Worm (Caenorhabditis elegans) whole organism, midembryonic: ENCODE data around the gene cids-1.

Experiments used
- T22C8.4 ChIP-seq: fragments of 200-800 bp; sonication (Bioruptor generic); IDR thresholded peaks from 2 replicates; pipeline ENCODE4 v1.3.6; 2022; ENCODE audit warnings: missing genetic modification characterization, missing compliant biosample characterization
- cog-1 ChIP-seq: sonication (generic microtip); optimal IDR thresholded peaks from 2 replicates; lab custom pipeline; 2016; ENCODE audit warnings: missing genetic modification characterization, missing compliant biosample characterization
- flt-1 ChIP-seq: fragments of 200-800 bp; sonication (Bioruptor generic); IDR thresholded peaks from 2 replicates; pipeline ENCODE4 v1.3.6; 2022; ENCODE audit warnings: missing genetic modification characterization, missing compliant biosample characterization
- klf-2 ChIP-seq: fragments of 200-800 bp; sonication (Bioruptor generic); conservative IDR thresholded peaks from 2 replicates; pipeline ENCODE4 v1.3.6; 2022; ENCODE audit warnings: missing genetic modification reagents, missing genetic modification characterization, missing compliant biosample characterization
- ref-1 ChIP-seq: fragments of 200-800 bp; sonication (Bioruptor generic); conservative IDR thresholded peaks from 2 replicates; pipeline ENCODE4 v1.3.6; 2022; ENCODE audit warnings: missing genetic modification reagents, missing genetic modification characterization, missing compliant biosample characterization
- ztf-23 ChIP-seq: fragments of 200-800 bp; sonication (Bioruptor generic); IDR thresholded peaks from 2 replicates; pipeline ENCODE4 v1.3.6; 2022; ENCODE audit warnings: missing genetic modification reagents, missing genetic modification characterization, missing compliant biosample characterization
- ztf-29 ChIP-seq: fragments of 200-800 bp; sonication (Bioruptor generic); IDR thresholded peaks from 2 replicates; pipeline ENCODE4 v1.3.6; 2022; ENCODE audit warnings: missing genetic modification reagents, missing genetic modification characterization, missing compliant biosample characterization

DNA sequence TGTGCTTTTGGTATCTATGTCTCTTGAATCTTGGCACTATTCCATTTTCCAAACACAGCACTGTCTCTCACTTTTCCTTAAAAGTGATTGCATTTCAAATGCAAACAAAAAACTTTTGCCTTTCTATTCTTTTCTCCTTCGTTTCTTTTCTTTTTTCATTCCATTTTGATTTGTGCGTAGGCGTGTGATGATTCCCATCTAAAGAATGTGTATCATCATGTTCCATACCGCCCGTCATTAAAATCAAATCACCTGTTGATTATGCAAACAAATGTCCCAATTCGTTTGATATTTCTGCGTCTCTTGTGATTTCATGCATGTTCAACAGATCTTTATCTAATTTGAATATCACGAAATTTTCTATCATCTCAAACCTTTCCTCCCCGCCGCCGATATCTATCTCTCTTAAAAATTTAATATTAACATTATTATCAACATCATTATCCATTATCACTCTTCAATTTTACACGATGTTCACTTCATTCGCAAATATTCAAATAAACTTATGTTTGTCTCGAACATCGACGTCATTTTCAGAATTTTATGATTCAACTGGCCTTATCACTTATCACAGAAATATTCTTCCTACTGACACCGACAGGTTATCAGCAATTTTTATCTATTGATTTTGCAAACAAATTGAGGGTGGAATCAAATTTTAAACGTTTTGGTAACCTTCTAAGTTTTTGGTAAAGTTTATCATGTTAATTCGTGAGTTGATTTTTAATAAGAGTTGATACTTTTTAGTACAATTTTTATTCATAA, 47.2 kb downstream of the cids-1 start:
- no peak for TF ChIP-seq flt-1
- no peak for TF ChIP-seq ztf-29 (GFP tag; lab: Robert Waterston, UW)
- TF ChIP-seq ref-1 (GFP tag; lab: Robert Waterston, UW) = no peak
- TF ChIP-seq ztf-23 (GFP tag; lab: Robert Waterston, UW) = no peak
- TF ChIP-seq T22C8.4 (GFP tag; lab: Robert Waterston, UW) = no peak
- no peak for TF ChIP-seq klf-2 (GFP tag; lab: Robert Waterston, UW)
- TF ChIP-seq cog-1 (tag; lab: Kevin White, UChicago) = no peak
